Worm (Caenorhabditis elegans) whole organism, L4/young adult: ENCODE results near the gene F37H8.5.
A peak's percentile ranks its signal among the peaks of the same experiment; 100 is the strongest.

Experiments
- W03F9.2 ChIP-seq: fragments of 150-350 bp; optimal IDR thresholded peaks from 2 replicates; lab custom pipeline; 2014; ENCODE audit warnings: missing biosample characterization, missing genetic modification characterization
- dao-5 ChIP-seq: sonication (generic microtip); optimal IDR thresholded peaks from 2 replicates; lab custom pipeline; 2016; ENCODE audit warnings: missing genotype, missing genetic modification characterization, moderate library complexity, missing compliant biosample characterization
- him-1 ChIP-seq: sonication (generic microtip); optimal IDR thresholded peaks from 2 replicates; lab custom pipeline; 2016; ENCODE audit warnings: missing genotype, missing genetic modification reagents, missing genetic modification characterization, missing compliant biosample characterization

The F37H8.5 gene

DNA sequence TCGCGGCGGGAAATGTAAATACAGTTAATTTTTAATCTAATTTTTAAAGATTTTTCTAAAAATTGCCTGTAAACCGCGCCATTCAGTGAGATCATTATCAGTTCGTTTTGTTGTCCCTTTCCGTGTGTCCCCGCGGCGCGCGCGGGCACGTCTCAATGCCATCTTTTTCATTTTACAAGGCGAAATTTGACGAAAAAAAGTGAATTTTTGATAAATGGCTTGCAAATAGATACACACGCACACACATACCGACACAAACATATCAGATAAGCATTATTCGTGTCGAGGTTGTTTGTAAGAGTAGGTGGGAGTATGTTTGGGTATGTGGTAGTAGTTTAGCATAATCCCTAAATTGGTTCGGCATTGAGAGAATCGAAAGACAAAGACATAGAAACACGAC, 17.8 kb downstream of the F37H8.5 start:
- TF ChIP-seq W03F9.2 (no peak), dao-5 (no peak), him-1 (tag; lab: Kevin White, UChicago) (no peak)

DNA sequence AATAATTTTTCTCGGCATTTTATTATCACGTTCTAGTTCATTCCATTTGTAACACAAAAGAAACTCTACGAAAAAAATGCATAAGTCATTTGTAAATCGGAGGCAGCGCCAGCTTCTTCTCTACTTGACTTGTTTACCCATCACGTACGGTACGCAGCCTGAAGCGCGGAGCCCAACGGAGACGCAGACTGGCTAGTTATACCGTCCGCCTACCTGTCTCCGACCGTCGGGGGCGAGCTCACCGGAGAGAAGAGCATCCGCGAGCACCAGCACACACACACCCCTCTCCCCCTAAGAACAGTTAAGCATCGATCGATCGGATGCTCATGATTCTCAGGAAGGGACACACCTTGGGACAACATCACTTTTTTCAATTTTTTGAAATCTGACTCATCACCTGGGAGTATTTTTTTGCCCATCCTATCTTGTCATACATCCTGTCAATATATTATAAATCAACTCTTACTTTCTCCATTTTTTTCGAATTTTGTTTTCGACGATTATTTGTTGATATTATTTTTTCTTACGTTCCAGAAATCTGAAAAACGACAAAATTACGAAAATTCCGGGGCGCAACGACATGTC, 33.9 kb downstream of the F37H8.5 start, which contains the start of gene plpr-1:
Gene plpr-1, plus strand, starts transcription at position 535 of the 585 bp plus-strand sequence.
- no peak for TF ChIP-seq W03F9.2
- no peak for TF ChIP-seq dao-5
- TF ChIP-seq him-1 (tag; lab: Kevin White, UChicago) = no peak

DNA sequence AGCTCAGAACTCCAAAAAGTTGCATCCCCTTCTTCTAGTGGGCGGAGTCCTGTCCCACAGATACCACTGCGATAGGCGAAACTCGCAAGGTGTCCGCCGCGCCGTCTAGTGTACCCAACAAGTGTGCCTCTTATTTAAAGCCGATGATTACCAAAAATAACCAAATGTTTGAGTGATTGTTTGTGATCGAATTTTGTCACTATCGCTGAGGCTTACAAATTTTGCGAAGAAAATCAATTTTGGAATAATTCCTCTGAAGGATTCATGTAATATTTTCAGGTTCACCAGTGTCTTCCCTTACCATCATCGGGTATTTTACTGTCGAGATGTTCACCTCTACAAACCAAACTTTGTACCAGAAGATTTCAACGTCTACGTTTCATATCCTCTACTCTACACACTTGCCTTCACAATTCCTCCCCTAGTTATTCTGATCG, 36.1 kb downstream of the F37H8.5 start:
- TF ChIP-seq W03F9.2 (peak; percentile 60), dao-5 (no peak), him-1 (tag; lab: Kevin White, UChicago) (peak; percentile 28)

DNA sequence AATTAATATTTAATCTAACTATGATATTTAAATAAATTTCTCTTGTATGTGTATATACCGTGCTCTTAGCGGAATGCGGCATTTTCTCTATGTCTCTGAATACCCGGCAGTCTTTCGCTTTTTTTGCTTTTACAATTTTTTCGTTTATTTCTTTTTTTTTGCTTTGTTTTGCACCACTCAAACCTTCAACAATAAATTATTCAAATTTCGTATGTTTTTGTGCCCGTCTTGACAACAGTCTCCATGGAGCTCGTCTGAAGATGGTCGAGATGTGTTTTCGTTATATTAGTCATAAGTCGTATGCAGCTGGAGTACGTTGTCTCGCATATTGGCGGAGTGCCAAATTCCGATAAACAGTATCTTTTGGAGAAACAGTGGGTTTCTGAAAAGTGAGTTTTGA, 38.4 kb downstream of the F37H8.5 start, which contains the start of gene T06D8.2:
Gene T06D8.2, plus strand, starts transcription at position 301 of the 400 bp plus-strand sequence.
- TF ChIP-seq him-1 (tag; lab: Kevin White, UChicago) (no peak), dao-5 (no peak), W03F9.2 (no peak)

DNA sequence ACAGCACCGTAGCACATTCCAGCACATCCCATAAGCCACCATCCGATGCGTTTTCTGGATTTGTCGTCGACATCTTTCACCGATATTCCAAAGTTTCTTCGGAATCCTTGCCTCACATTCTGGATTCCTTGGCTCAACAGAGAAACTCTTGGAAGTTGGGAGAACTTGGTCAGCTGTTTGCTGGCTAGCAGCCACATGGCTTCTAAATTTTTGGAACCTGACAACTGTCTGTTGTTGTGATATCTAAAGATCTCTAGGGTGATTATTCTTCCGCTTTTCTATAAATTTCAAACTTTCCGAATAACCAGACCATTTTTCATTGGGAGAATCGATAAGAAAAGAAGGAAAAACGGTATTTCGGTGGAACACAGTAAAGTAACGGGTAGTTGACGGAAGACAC, 46.7 kb downstream of the F37H8.5 start, which contains the start of gene cox-15:
Gene cox-15, minus strand, starts transcription at position 202 of the 400 bp plus-strand sequence.
- TF ChIP-seq W03F9.2 (no peak), dao-5 (no peak), him-1 (tag; lab: Kevin White, UChicago) (no peak)

DNA sequence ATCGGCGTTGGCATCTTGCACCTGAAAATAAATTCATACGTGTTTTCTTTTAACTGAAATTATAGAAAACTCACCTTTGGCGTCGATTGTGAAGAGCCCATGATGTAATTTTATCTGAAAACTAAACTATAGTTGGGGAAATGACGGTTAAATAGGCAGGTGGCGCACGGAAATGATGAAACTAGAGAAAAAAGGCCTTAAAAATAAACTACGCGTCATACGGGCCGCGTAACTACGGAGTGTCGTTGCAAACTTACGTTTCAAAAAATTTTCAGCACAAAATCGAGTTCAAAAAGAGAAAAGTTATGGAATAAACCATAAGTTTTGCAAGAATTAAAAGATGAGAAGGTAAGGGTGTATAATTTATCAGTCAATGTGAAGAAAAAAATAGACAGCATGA, 48.3 kb downstream of the F37H8.5 start, which contains the start of gene cchl-1:
Gene cchl-1, minus strand, starts transcription at position 114 of the 400 bp plus-strand sequence.
- no peak for TF ChIP-seq W03F9.2
- no peak for TF ChIP-seq him-1 (tag; lab: Kevin White, UChicago)
- TF ChIP-seq dao-5 = no peak

DNA sequence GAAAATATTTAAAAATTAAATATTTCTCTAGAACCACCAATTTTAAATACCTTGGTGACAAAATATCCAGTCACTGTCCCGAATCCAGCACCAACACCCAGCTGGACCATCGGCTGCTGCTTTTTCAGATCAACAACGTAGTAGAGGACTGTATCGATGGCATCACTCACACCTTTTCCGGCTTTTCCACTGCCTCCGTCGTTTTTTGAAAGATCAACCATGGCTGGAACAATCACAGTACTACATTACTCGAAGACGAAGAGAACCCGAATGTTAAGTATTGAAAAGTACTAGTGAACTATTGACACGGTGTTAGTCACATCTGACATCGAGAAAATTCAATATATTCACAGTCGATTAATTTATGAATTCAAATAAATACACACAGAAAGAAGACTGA, 49.1 kb downstream of the F37H8.5 start, which contains the start of gene fndc-1:
Gene fndc-1, minus strand, starts transcription at position 227 of the 400 bp plus-strand sequence.
- no peak for TF ChIP-seq dao-5
- no peak for TF ChIP-seq him-1 (tag; lab: Kevin White, UChicago)
